Fruit fly (Drosophila melanogaster): Measurements from ENCODE around the gene MED15.

MED15 gene

DNA sequence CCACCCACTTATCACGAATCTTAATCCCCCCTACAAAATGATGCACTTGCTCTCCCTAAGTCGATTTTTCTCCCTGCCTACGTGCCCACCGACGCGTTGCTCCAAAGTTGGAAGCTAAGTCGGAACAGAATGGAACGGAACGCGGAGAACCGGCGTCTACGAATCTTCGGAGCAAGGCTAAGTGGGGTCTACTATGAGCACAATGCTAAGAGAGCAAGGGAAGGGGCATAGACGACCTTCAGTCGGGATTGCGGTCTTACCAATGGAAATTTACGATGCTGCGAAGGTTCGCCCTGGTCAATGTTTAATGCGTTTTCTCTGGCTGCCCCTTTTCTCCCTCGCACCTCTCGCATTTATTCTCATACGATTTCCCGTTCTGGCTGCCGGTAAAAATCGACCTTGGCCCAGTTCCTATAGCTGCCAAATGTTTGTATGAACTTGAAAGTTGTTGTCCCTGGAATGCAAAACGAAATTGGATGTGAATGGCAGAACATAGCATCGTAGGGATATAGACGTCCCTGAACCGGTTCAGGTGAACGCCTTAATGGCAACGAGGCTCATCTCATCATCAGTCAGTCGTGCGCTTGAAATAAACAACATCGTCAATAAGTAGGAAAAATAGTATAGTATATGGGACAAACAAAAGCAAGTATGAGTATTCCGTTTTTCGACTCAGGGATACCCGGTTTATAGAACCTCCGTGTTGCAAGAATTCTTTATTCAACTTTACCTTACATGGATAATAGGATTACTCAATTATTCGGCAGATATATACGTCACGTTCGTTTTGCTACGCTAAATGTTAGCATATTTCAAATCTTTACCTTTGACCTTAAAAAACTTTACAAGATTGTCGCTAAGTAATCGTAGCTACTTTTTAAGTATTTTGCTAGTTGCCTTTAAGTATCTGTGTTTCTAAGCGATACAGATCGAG, 10.8 kb downstream of the MED15 start:
- peak; percentile 16 for TF ChIP-seq fru (GFP tag; optimal IDR thresholded peaks at IDR 0.05)
- peak in 1 of 2 experiments; percentile 25 for TF ChIP-seq foxo (GFP tag; optimal IDR thresholded peaks at IDR 0.05)
- no peak for TF ChIP-seq HLH106 (tag; optimal IDR thresholded peaks at IDR 0.05)

- no peak for TF ChIP-seq sv (GFP tag; optimal IDR thresholded peaks at IDR 0.05)
- TF ChIP-seq tai (GFP tag; optimal IDR thresholded peaks at IDR 0.05): no peak
- TF ChIP-seq sage (GFP tag; optimal IDR thresholded peaks at IDR 0.05): no peak
- TF ChIP-seq CG32264 (GFP tag; optimal IDR thresholded peaks at IDR 0.05): no peak
- TF ChIP-seq CrebA (GFP tag; optimal IDR thresholded peaks at IDR 0.05; ENCODE audit: borderline replicate concordance): peak; percentile 34
- peak; percentile 1 for TF ChIP-seq rgr (GFP tag; optimal IDR thresholded peaks at IDR 0.05)
- TF ChIP-seq dmrt93B (GFP tag; optimal IDR thresholded peaks at IDR 0.05): no peak
- peak in 1 of 2 experiments; percentile 51 for TF ChIP-seq dl (GFP tag; optimal IDR thresholded peaks at IDR 0.05; ENCODE audit: insufficient read depth in 1 of 2, partially characterized antibody in 2 of 2)
- peak; percentile 58 for TF ChIP-seq br (GFP tag; optimal IDR thresholded peaks at IDR 0.05)
- peak; percentile 8 for TF ChIP-seq Mio (GFP tag; optimal IDR thresholded peaks at IDR 0.05)
- TF ChIP-seq foxo (GFP tag; optimal IDR thresholded peaks at IDR 0.05): peak in 1 of 2 experiments; percentile 11
- no peak for TF ChIP-seq HLH106 (tag; optimal IDR thresholded peaks at IDR 0.05)
- no peak for TF ChIP-seq GATAd (GFP tag; optimal IDR thresholded peaks at IDR 0.05)
- no peak for TF ChIP-seq Rel (GFP tag; optimal IDR thresholded peaks at IDR 0.05)
- TF ChIP-seq Rel (tag; optimal IDR thresholded peaks at IDR 0.05): peak; percentile 88
- peak; percentile 56 for TF ChIP-seq Hr83 (GFP tag; optimal IDR thresholded peaks at IDR 0.05; ENCODE audit: poor library complexity, severe bottlenecking)
- TF ChIP-seq Dif (GFP tag; optimal IDR thresholded peaks at IDR 0.05; ENCODE audit: partially characterized antibody): peak; percentile 37
- TF ChIP-seq h (GFP tag; optimal IDR thresholded peaks at IDR 0.05): peak; percentile 61
- TF ChIP-seq Dfd (GFP tag; optimal IDR thresholded peaks at IDR 0.05): no peak
- TF ChIP-seq Hnf4 (GFP tag; optimal IDR thresholded peaks at IDR 0.05): no peak
- no peak for TF ChIP-seq psq (GFP tag; optimal IDR thresholded peaks at IDR 0.05)
- TF ChIP-seq Sp1 (GFP tag; optimal IDR thresholded peaks at IDR 0.05): peak; percentile 21
- no peak for TF ChIP-seq pan (optimal IDR thresholded peaks at IDR 0.05)
- TF ChIP-seq lola (GFP tag; optimal IDR thresholded peaks at IDR 0.05): no peak
Measured at dm6 chr2L:484281-484943, 11.6 kb downstream of the MED15 start.

dm6 chr2L:485127-485824, 12.5 kb downstream of the MED15 start:
- TF ChIP-seq Vsx2 (GFP tag; optimal IDR thresholded peaks at IDR 0.05; ENCODE audit: partially characterized antibody): no peak
- TF ChIP-seq CrebA (GFP tag; optimal IDR thresholded peaks at IDR 0.05; ENCODE audit: borderline replicate concordance): peak; percentile 17
- peak; percentile 54 for TF ChIP-seq sv (GFP tag; optimal IDR thresholded peaks at IDR 0.05)
- no peak for TF ChIP-seq brk (GFP tag; optimal IDR thresholded peaks at IDR 0.05)
- no peak for TF ChIP-seq dmrt93B (GFP tag; optimal IDR thresholded peaks at IDR 0.05)

DNA sequence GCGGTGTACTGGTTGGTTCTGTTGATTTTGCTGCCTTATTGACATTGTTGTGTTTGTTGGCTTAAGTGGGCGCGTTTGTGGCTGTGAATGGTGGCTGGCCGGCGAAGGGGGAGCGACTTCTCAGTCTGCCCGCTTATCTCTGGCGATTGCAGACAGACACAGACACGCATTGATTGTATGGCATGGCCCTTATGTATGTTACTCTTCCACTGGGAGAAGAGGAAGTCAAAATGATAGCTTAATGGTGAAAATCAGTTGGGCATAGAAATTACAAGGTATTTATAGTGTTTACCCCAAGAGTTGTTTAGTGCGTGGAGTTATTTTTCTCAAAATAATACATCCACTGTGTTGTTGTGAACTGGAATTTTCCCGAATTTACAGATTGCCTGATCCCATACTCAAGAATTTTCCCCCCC, 13.0 kb downstream of the MED15 start:
- peak; percentile 68 for TF ChIP-seq Mio (GFP tag; optimal IDR thresholded peaks at IDR 0.05)
- peak; percentile 98 for TF ChIP-seq h (GFP tag; optimal IDR thresholded peaks at IDR 0.05)
- TF ChIP-seq brk (GFP tag; optimal IDR thresholded peaks at IDR 0.05): peak; percentile 85
- TF ChIP-seq sage (GFP tag; optimal IDR thresholded peaks at IDR 0.05): peak; percentile 82
- peak; percentile 98 for TF ChIP-seq Jra (GFP tag; optimal IDR thresholded peaks at IDR 0.05)
- TF ChIP-seq Hnf4 (GFP tag; optimal IDR thresholded peaks at IDR 0.05): peak; percentile 98
- no peak for TF ChIP-seq CrebA (GFP tag; optimal IDR thresholded peaks at IDR 0.05; ENCODE audit: borderline replicate concordance)
- TF ChIP-seq rgr (GFP tag; optimal IDR thresholded peaks at IDR 0.05): peak; percentile 96
- TF ChIP-seq ey (GFP tag; optimal IDR thresholded peaks at IDR 0.05): peak; percentile 86
- peak; percentile 56 for TF ChIP-seq HLH106 (tag; optimal IDR thresholded peaks at IDR 0.05)
- TF ChIP-seq OdsH (GFP tag; optimal IDR thresholded peaks at IDR 0.05): peak; percentile 96
- TF ChIP-seq Dfd (GFP tag; optimal IDR thresholded peaks at IDR 0.05): no peak
- no peak for TF ChIP-seq Dif (GFP tag; optimal IDR thresholded peaks at IDR 0.05; ENCODE audit: partially characterized antibody)
- peak; percentile 94 for TF ChIP-seq GATAd (GFP tag; optimal IDR thresholded peaks at IDR 0.05)
- TF ChIP-seq Abd-B (GFP tag; optimal IDR thresholded peaks at IDR 0.05): no peak
- TF ChIP-seq woc (GFP tag; optimal IDR thresholded peaks at IDR 0.05): peak; percentile 65
- TF ChIP-seq Myc (optimal IDR thresholded peaks at IDR 0.05): no peak
- peak; percentile 94 for TF ChIP-seq dsf (GFP tag; optimal IDR thresholded peaks at IDR 0.05; ENCODE audit: borderline replicate concordance)
- TF ChIP-seq usp (GFP tag; optimal IDR thresholded peaks at IDR 0.05): no peak
- TF ChIP-seq Sp1 (GFP tag; optimal IDR thresholded peaks at IDR 0.05): peak; percentile 88
- no peak for TF ChIP-seq Vsx2 (GFP tag; optimal IDR thresholded peaks at IDR 0.05; ENCODE audit: partially characterized antibody)
- no peak for TF ChIP-seq dl (GFP tag; optimal IDR thresholded peaks at IDR 0.05; ENCODE audit: insufficient read depth in 1 of 2, partially characterized antibody in 2 of 2)
- peak; percentile 64 to 92 for TF ChIP-seq foxo (GFP tag; optimal IDR thresholded peaks at IDR 0.05)
- peak; percentile 86 for TF ChIP-seq CG32264 (GFP tag; optimal IDR thresholded peaks at IDR 0.05)
- TF ChIP-seq fru (GFP tag; optimal IDR thresholded peaks at IDR 0.05): peak; percentile 97
- peak; percentile 81 for TF ChIP-seq CG9705 (GFP tag; optimal IDR thresholded peaks at IDR 0.05)
- peak; percentile 98 for TF ChIP-seq tai (GFP tag; optimal IDR thresholded peaks at IDR 0.05)
- peak; percentile 100 for TF ChIP-seq Hr83 (GFP tag; optimal IDR thresholded peaks at IDR 0.05; ENCODE audit: poor library complexity, severe bottlenecking)
- TF ChIP-seq br (GFP tag; optimal IDR thresholded peaks at IDR 0.05): peak; percentile 96
- peak; percentile 74 for TF ChIP-seq dmrt93B (GFP tag; optimal IDR thresholded peaks at IDR 0.05)
